Worm (Caenorhabditis elegans) whole organism, L1 larva: ENCODE measurements around the gene ctps-1.
A peak's percentile ranks its signal among the peaks of the same experiment; 100 is the strongest.

ENCODE experiments used
- F16B12.6 ChIP-seq: fragments of 150-350 bp; optimal IDR thresholded peaks from 2 replicates; lab custom pipeline; 2014; ENCODE audit warnings: missing biosample characterization, missing genetic modification characterization
- Y116A8C.19 ChIP-seq: sonication (generic microtip); optimal IDR thresholded peaks from 2 replicates; lab custom pipeline; 2016; ENCODE audit warnings: missing compliant biosample characterization, missing genetic modification characterization, borderline replicate concordance
- alr-1 ChIP-seq: fragments of 200-800 bp; sonication (Bioruptor generic); optimal IDR thresholded peaks from 2 replicates; lab custom pipeline; 2018; ENCODE audit warnings: borderline replicate concordance, mild to moderate bottlenecking, missing genetic modification characterization, missing compliant biosample characterization
- ama-1 ChIP-seq: fragments of 150-350 bp; optimal IDR thresholded peaks from 2 replicates; lab custom pipeline; 2014
- ces-1 ChIP-seq: fragments of 150-350 bp; optimal IDR thresholded peaks from 2 replicates; lab custom pipeline; 2014; ENCODE audit warnings: missing biosample characterization, missing genetic modification reagents, missing genetic modification characterization
- dpl-1 ChIP-seq, 3 experiments: fragments of 150-350 bp in 2 of 3; sonication (generic microtip) in 1 of 3; optimal IDR thresholded peaks; 2 replicates each; lab custom pipeline; 2014 to 2017; ENCODE audit warnings: missing biosample characterization in 3 of 3, missing genetic modification characterization in 3 of 3, missing genetic modification reagents in 3 of 3
- dsc-1 ChIP-seq: sonication (generic microtip); optimal IDR thresholded peaks from 2 replicates; lab custom pipeline; 2016; ENCODE audit warnings: mild to moderate bottlenecking, missing genetic modification characterization, missing compliant biosample characterization
- efl-1 ChIP-seq, 4 experiments: fragments of 150-350 bp; optimal IDR thresholded peaks in 3 of 4; peaks in 1 of 4; 1 replicate in 1 of 4; 2 replicates in 3 of 4; lab custom pipeline; 2014; ENCODE audit warnings: missing biosample characterization in 2 of 4, missing genetic modification characterization in 2 of 4, missing genetic modification reagents in 2 of 4
- efl-3 ChIP-seq: fragments of 200-800 bp; sonication (Bioruptor generic); optimal IDR thresholded peaks from 2 replicates; lab custom pipeline; 2018; ENCODE audit warnings: mild to moderate bottlenecking, missing genetic modification characterization, missing compliant biosample characterization
- elt-2 ChIP-seq: sonication (generic microtip); optimal IDR thresholded peaks from 2 replicates; lab custom pipeline; 2016; ENCODE audit warnings: missing genetic modification characterization, mild to moderate bottlenecking, inconsistent platforms, missing compliant biosample characterization, missing genetic modification reagents
- fkh-4 ChIP-seq: sonication (generic microtip); optimal IDR thresholded peaks from 2 replicates; lab custom pipeline; 2016; ENCODE audit warnings: missing compliant biosample characterization, missing genetic modification characterization, borderline replicate concordance
- fos-1 ChIP-seq: fragments of 150-350 bp; optimal IDR thresholded peaks from 2 replicates; lab custom pipeline; 2014; ENCODE audit warnings: missing biosample characterization, missing genetic modification characterization
- isw-1 ChIP-seq: fragments of 200-800 bp; sonication (Bioruptor generic); IDR thresholded peaks from 2 replicates; pipeline ENCODE4 v1.3.6; 2022; ENCODE audit warnings: missing genetic modification characterization, missing compliant biosample characterization
- jun-1 ChIP-seq: fragments of 150-350 bp; optimal IDR thresholded peaks from 2 replicates; lab custom pipeline; 2014; ENCODE audit warnings: missing biosample characterization, missing genetic modification reagents, missing genetic modification characterization
- lin-14 ChIP-seq: fragments of 200-800 bp; sonication (Bioruptor generic); optimal IDR thresholded peaks from 2 replicates; lab custom pipeline; 2018; ENCODE audit warnings: mild to moderate bottlenecking, missing genetic modification characterization, moderate library complexity, missing compliant biosample characterization
- lin-35 ChIP-seq, 2 experiments: fragments of 150-350 bp; optimal IDR thresholded peaks; 2 replicates each; lab custom pipeline; 2014; ENCODE audit warnings: missing biosample characterization in 2 of 2, missing genetic modification characterization in 2 of 2, missing genetic modification reagents in 2 of 2
- lir-3 ChIP-seq: sonication (generic microtip); optimal IDR thresholded peaks from 2 replicates; lab custom pipeline; 2016; ENCODE audit warnings: mild to moderate bottlenecking, missing genetic modification characterization, moderate library complexity, missing compliant biosample characterization; ENCODE audit not compliant: poor library complexity
- lsy-2 ChIP-seq, 2 experiments: fragments of 150-350 bp; optimal IDR thresholded peaks; 2 replicates each; lab custom pipeline; 2014; ENCODE audit warnings: missing biosample characterization in 2 of 2, missing genetic modification characterization in 2 of 2
- mdl-1 ChIP-seq, 2 experiments: fragments of 150-350 bp; optimal IDR thresholded peaks; 2 replicates each; lab custom pipeline; 2014 to 2017; ENCODE audit warnings: missing biosample characterization in 2 of 2, missing genetic modification characterization in 2 of 2, inconsistent platforms in 1 of 2
- mep-1 ChIP-seq: fragments of 150-350 bp; optimal IDR thresholded peaks from 2 replicates; lab custom pipeline; 2014; ENCODE audit warnings: missing biosample characterization, missing genetic modification characterization
- nhr-19 ChIP-seq: fragments of 200-800 bp; sonication (Bioruptor generic); conservative IDR thresholded peaks from 2 replicates; pipeline ENCODE4 v1.3.6; 2022; ENCODE audit warnings: missing genetic modification characterization, missing compliant biosample characterization
- nhr-47 ChIP-seq: sonication (generic microtip); optimal IDR thresholded peaks from 2 replicates; lab custom pipeline; 2016; ENCODE audit warnings: mild to moderate bottlenecking, missing genetic modification characterization, moderate library complexity, missing compliant biosample characterization
- nhr-84 ChIP-seq: sonication (generic microtip); optimal IDR thresholded peaks from 2 replicates; lab custom pipeline; 2017; ENCODE audit warnings: missing biosample characterization, missing genetic modification characterization
- nhr-85 ChIP-seq: sonication (generic microtip); peaks from one replicate; lab custom pipeline; 2016; ENCODE audit warnings: missing genetic modification characterization, inconsistent platforms, missing compliant biosample characterization
- nhr-90 ChIP-seq: sonication (generic microtip); optimal IDR thresholded peaks from 2 replicates; lab custom pipeline; 2016; ENCODE audit warnings: mild to moderate bottlenecking, missing genetic modification characterization, missing compliant biosample characterization; ENCODE audit not compliant: poor library complexity
- pag-3 ChIP-seq: sonication (generic microtip); optimal IDR thresholded peaks from 2 replicates; lab custom pipeline; 2017; ENCODE audit warnings: missing genetic modification characterization, mild to moderate bottlenecking, missing compliant biosample characterization, antibody characterized with exemption, borderline replicate concordance; ENCODE audit not compliant: insufficient read depth
- pqm-1 ChIP-seq: sonication (generic microtip); optimal IDR thresholded peaks from 3 replicates; lab custom pipeline; 2017; ENCODE audit warnings: missing biosample characterization, missing genetic modification characterization
- swsn-7 ChIP-seq: sonication (generic microtip); optimal IDR thresholded peaks from 2 replicates; lab custom pipeline; 2016; ENCODE audit warnings: missing genetic modification characterization, missing compliant biosample characterization
- zag-1 ChIP-seq: fragments of 150-350 bp; optimal IDR thresholded peaks from 2 replicates; lab custom pipeline; 2014; ENCODE audit warnings: missing biosample characterization, missing genetic modification characterization
- zip-4 ChIP-seq: fragments of 200-800 bp; sonication (Bioruptor generic); optimal IDR thresholded peaks from 2 replicates; lab custom pipeline; 2018; ENCODE audit warnings: mild to moderate bottlenecking, missing genetic modification characterization, moderate library complexity, missing compliant biosample characterization
- ztf-11 ChIP-seq, 2 experiments: sonication (generic microtip); optimal IDR thresholded peaks; 2 replicates each; lab custom pipeline; 2016 to 2017; ENCODE audit warnings: missing genetic modification characterization in 2 of 2, missing biosample characterization in 1 of 2, missing compliant biosample characterization in 1 of 2
- ztf-4 ChIP-seq: fragments of 150-350 bp; optimal IDR thresholded peaks from 2 replicates; lab custom pipeline; 2014; ENCODE audit warnings: missing biosample characterization, missing genetic modification characterization

Gene ctps-1

DNA sequence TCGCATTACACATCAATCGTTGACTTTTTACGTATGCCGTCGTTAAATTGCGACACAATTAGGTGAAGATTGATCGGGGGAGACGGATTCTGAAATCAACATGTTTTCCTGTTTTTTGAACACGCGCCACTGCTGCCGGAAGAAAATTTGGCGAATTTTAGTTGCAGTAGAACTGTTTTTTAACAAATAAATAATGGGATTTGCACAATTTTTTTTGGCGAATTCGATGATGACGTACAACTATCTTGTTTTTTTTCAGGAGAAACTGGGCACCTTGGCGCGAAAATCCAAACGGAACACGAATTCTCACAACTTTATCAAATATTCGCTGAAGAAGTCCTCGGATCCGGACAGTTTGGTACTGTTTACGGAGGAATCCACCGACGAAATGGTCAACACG is 8.7 kb upstream of the ctps-1 start:
- TF ChIP-seq mdl-1 (tag; optimal IDR thresholded peaks at IDR 0.05; lab: Kevin White, UChicago) (no peak), efl-1 (optimal IDR thresholded peaks at IDR 0.05; lab: Kevin White, UChicago) (no peak), efl-1 (GFP tag; optimal IDR thresholded peaks at IDR 0.05 in 1 of 2; lab: Kevin White, UChicago) (peak in 1 of 2 experiments; percentile 62)
- TF ChIP-seq, all 84 proteins: peak for 1

DNA sequence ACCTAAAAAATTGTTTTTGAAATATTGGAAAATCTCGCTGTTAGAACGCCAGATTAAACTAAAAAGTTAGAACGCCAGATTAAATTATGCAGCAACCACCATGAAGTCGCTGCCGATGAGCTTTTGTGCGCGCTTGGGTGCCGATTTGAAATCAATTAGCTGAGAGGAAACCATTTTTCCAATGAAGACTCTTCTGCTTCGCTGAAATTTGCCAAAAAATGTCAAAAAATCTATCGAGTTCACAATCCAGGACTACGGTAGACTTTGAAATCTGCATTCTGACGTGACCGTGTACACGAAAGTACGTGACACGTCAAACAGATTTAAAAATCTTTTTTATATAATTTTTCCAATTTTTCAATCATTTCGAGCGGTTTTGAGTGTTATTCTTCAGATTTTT is 5.7 kb upstream of the ctps-1 start, which contains the start of gene immt-2:
Gene immt-2, plus strand, starts transcription at position 301 of the 400 bp plus-strand sequence.
- TF ChIP-seq Y116A8C.19 (tag; lab: Kevin White, UChicago) (no peak), swsn-7 (no peak), fkh-4 (tag; lab: Kevin White, UChicago) (no peak), ztf-11 (tag; optimal IDR thresholded peaks at IDR 0.05; lab: Kevin White, UChicago) (no peak), pag-3 (tag; lab: Kevin White, UChicago) (no peak), lir-3 (no peak), alr-1 (tag; lab: Kevin White, UChicago) (no peak), mdl-1 (tag; optimal IDR thresholded peaks at IDR 0.05; lab: Kevin White, UChicago) (no peak), isw-1 (no peak)

- TF ChIP-seq efl-3 (GFP tag; lab: Kevin White, UChicago): no peak
- TF ChIP-seq pqm-1 (tag; lab: Kevin White, UChicago): no peak
- no peak for TF ChIP-seq nhr-90 (tag; lab: Kevin White, UChicago)
- TF ChIP-seq lin-14: no peak
- TF ChIP-seq dpl-1 (GFP tag; optimal IDR thresholded peaks at IDR 0.05; lab: Kevin White, UChicago): no peak
- TF ChIP-seq ztf-4 (tag; lab: Kevin White, UChicago): no peak
- TF ChIP-seq ces-1 (GFP tag; lab: Kevin White, UChicago): no peak
- TF ChIP-seq nhr-19 (GFP tag; lab: Robert Waterston, UW): no peak
- no peak for TF ChIP-seq ama-1 (lab: Kevin White, UChicago)
- no peak for TF ChIP-seq nhr-47 (tag; lab: Kevin White, UChicago)
- no peak for TF ChIP-seq mdl-1 (tag; optimal IDR thresholded peaks at IDR 0.05; lab: Kevin White, UChicago)
- TF ChIP-seq mep-1: no peak
Observed at ce11 chrV:16792717-16793116, 2.0 kb upstream of the ctps-1 start.

- TF ChIP-seq efl-1 (optimal IDR thresholded peaks at IDR 0.05; lab: Kevin White, UChicago) (peak in 1 of 2 experiments; percentile 74), efl-1 (GFP tag; optimal IDR thresholded peaks at IDR 0.05 in 1 of 2; lab: Kevin White, UChicago) (no peak), dsc-1 (tag; lab: Kevin White, UChicago) (no peak)
Observed at ce11 chrV:16793312-16793711, 1.4 kb upstream of the ctps-1 start.

ce11 chrV:16794079-16794478 is 599 bp upstream of the ctps-1 start:
- no peak for TF ChIP-seq fos-1 (tag; lab: Kevin White, UChicago)
- TF ChIP-seq ztf-11 (tag; optimal IDR thresholded peaks at IDR 0.05; lab: Kevin White, UChicago): no peak
- no peak for TF ChIP-seq efl-1 (optimal IDR thresholded peaks at IDR 0.05; lab: Kevin White, UChicago)
- peak in 1 of 2 experiments; percentile 38 for TF ChIP-seq efl-1 (GFP tag; optimal IDR thresholded peaks at IDR 0.05 in 1 of 2; lab: Kevin White, UChicago)

ce11 chrV:16800484-16800883 is 5.8 kb downstream of the ctps-1 start:
- TF ChIP-seq zag-1 (tag; lab: Kevin White, UChicago): no peak
- TF ChIP-seq zip-4: no peak
- TF ChIP-seq nhr-84 (tag; lab: Kevin White, UChicago): no peak
- no peak for TF ChIP-seq lsy-2 (tag; optimal IDR thresholded peaks at IDR 0.05; lab: Kevin White, UChicago)
- no peak for TF ChIP-seq elt-2 (tag; lab: Kevin White, UChicago)
- TF ChIP-seq jun-1: no peak
- TF ChIP-seq lin-35 (GFP tag; optimal IDR thresholded peaks at IDR 0.05; lab: Kevin White, UChicago): peak in 1 of 2 experiments; percentile 12
- TF ChIP-seq F16B12.6 (tag; lab: Kevin White, UChicago): no peak
- no peak for TF ChIP-seq nhr-85
- TF ChIP-seq, all 84 proteins: peak for 1
